Fruit fly (Drosophila melanogaster) whole organism, embryonic: ENCODE results near the gene Mics1.

ENCODE experiments used
- Adf1 ChIP-seq: fragments of 200-800 bp; sonication (Bioruptor generic); IDR thresholded peaks from 2 replicates; pipeline ENCODE4 v1.3.6; 2022; ENCODE audit warnings: missing biosample characterization, missing genetic modification characterization
- CG10366 ChIP-seq: fragments of 200-800 bp; sonication (Bioruptor generic); IDR thresholded peaks from 2 replicates; pipeline ENCODE4 v1.3.6; 2022; ENCODE audit warnings: missing biosample characterization, missing genetic modification characterization
- CG10654 ChIP-seq: fragments of 200-800 bp; sonication (Bioruptor generic); optimal IDR thresholded peaks from 2 replicates; lab custom pipeline; 2016; ENCODE audit warnings: missing biosample characterization, missing genetic modification characterization
- CG10959 ChIP-seq: fragments of 200-800 bp; sonication (Bioruptor generic); IDR thresholded peaks from 2 replicates; pipeline ENCODE4 v1.3.6; 2022; ENCODE audit warnings: missing biosample characterization, missing genetic modification characterization
- CG11504 ChIP-seq: fragments of 200-800 bp; sonication (Bioruptor generic); optimal IDR thresholded peaks from 3 replicates; lab custom pipeline; 2019; ENCODE audit warnings: missing biosample characterization, mild to moderate bottlenecking, missing genetic modification characterization, moderate library complexity
- CG1647 ChIP-seq: fragments of 200-800 bp; sonication (Bioruptor generic); optimal IDR thresholded peaks from 3 replicates; lab custom pipeline; 2016; ENCODE audit warnings: missing biosample characterization, missing genetic modification characterization
- CG17385 ChIP-seq: fragments of 200-800 bp; sonication (Bioruptor generic); optimal IDR thresholded peaks from 3 replicates; lab custom pipeline; 2018; ENCODE audit warnings: missing biosample characterization, mild to moderate bottlenecking, missing genetic modification characterization
- CG17802 ChIP-seq: fragments of 200-800 bp; sonication (Bioruptor generic); optimal IDR thresholded peaks from 2 replicates; lab custom pipeline; 2018; ENCODE audit warnings: missing biosample characterization, mild to moderate bottlenecking, missing genetic modification characterization, moderate library complexity
- CG2199 ChIP-seq: fragments of 200-800 bp; sonication (Bioruptor generic); IDR thresholded peaks from 3 replicates; pipeline ENCODE4 v1.3.6; 2022; ENCODE audit warnings: missing biosample characterization, missing genetic modification characterization
- CG2889 ChIP-seq: fragments of 200-800 bp; sonication (Bioruptor generic); IDR thresholded peaks from 3 replicates; pipeline ENCODE4 v1.3.6; 2022; ENCODE audit warnings: missing biosample characterization, missing genetic modification characterization
- CG30431 ChIP-seq: fragments of 200-800 bp; sonication (Bioruptor generic); optimal IDR thresholded peaks from 2 replicates; lab custom pipeline; 2017; ENCODE audit warnings: missing biosample characterization, missing genetic modification characterization
- CG31365 ChIP-seq: fragments of 200-800 bp; sonication (Bioruptor generic); optimal IDR thresholded peaks from 2 replicates; lab custom pipeline; 2018; ENCODE audit warnings: missing biosample characterization, mild to moderate bottlenecking, missing genetic modification characterization
- CG3838 ChIP-seq: fragments of 200-800 bp; sonication (Bioruptor generic); optimal IDR thresholded peaks from 3 replicates; lab custom pipeline; 2016; ENCODE audit warnings: missing biosample characterization, missing genetic modification characterization
- CG42726 ChIP-seq: fragments of 200-800 bp; sonication (Bioruptor generic); IDR thresholded peaks from 2 replicates; pipeline ENCODE4 v1.3.6; 2022; ENCODE audit warnings: missing biosample characterization, missing genetic modification characterization; ENCODE audit not compliant: partially characterized antibody
- CG4617 ChIP-seq: fragments of 200-800 bp; sonication (Bioruptor generic); optimal IDR thresholded peaks from 3 replicates; lab custom pipeline; 2016; ENCODE audit warnings: missing biosample characterization, missing genetic modification characterization, borderline replicate concordance
- CG6175 ChIP-seq: fragments of 200-800 bp; sonication (Bioruptor generic); IDR thresholded peaks from 3 replicates; pipeline ENCODE4 v1.3.6; 2022; ENCODE audit warnings: missing biosample characterization, missing genetic modification characterization
- CG6272 ChIP-seq: fragments of 200-800 bp; sonication (Bioruptor generic); IDR thresholded peaks from 2 replicates; pipeline ENCODE4 v1.3.6; 2022; ENCODE audit warnings: missing biosample characterization, missing genetic modification characterization
- CG7987 ChIP-seq: fragments of 200-800 bp; sonication (Bioruptor generic); optimal IDR thresholded peaks from 2 replicates; lab custom pipeline; 2018; ENCODE audit warnings: missing biosample characterization, mild to moderate bottlenecking, missing genetic modification characterization, moderate library complexity
- CG8281 ChIP-seq: fragments of 200-800 bp; sonication (Bioruptor generic); optimal IDR thresholded peaks from 2 replicates; lab custom pipeline; 2018; ENCODE audit warnings: missing biosample characterization, mild to moderate bottlenecking, missing genetic modification characterization, moderate library complexity
- CG8924 ChIP-seq: fragments of 200-800 bp; optimal IDR thresholded peaks from 3 replicates; lab custom pipeline; 2019; ENCODE audit warnings: missing biosample characterization, mild to moderate bottlenecking, missing genetic modification characterization, moderate library complexity
- CG9437 ChIP-seq: fragments of 200-800 bp; sonication (Bioruptor generic); optimal IDR thresholded peaks from 2 replicates; lab custom pipeline; 2018; ENCODE audit warnings: missing biosample characterization, mild to moderate bottlenecking, missing genetic modification characterization
- CG9609 ChIP-seq: fragments of 200-800 bp; sonication (Bioruptor generic); optimal IDR thresholded peaks from 3 replicates; lab custom pipeline; 2016; ENCODE audit warnings: missing biosample characterization, missing genetic modification characterization
- Chrac-16 ChIP-seq: fragments of 200-800 bp; sonication (Bioruptor generic); optimal IDR thresholded peaks from 3 replicates; lab custom pipeline; 2016; ENCODE audit warnings: missing biosample characterization, missing genetic modification characterization
- CrebB ChIP-seq: fragments of 200-800 bp; sonication (Bioruptor generic); optimal IDR thresholded peaks from 3 replicates; lab custom pipeline; 2018; ENCODE audit warnings: missing biosample characterization, mild to moderate bottlenecking, missing genetic modification characterization
- Doc2 ChIP-seq: fragments of 200-800 bp; sonication (Bioruptor generic); IDR thresholded peaks from 2 replicates; pipeline ENCODE4 v1.3.6; 2022; ENCODE audit warnings: missing biosample characterization, missing genetic modification characterization
- Elba2 ChIP-seq: fragments of 200-800 bp; sonication (Bioruptor generic); optimal IDR thresholded peaks from 3 replicates; lab custom pipeline; 2016; ENCODE audit warnings: missing biosample characterization, missing genetic modification characterization
- Gsc ChIP-seq: fragments of 200-800 bp; sonication (Bioruptor generic); IDR thresholded peaks from 2 replicates; pipeline ENCODE4 v1.3.6; 2022; ENCODE audit warnings: missing biosample characterization, missing genetic modification characterization
- Hey ChIP-seq: fragments of 200-800 bp; sonication (Bioruptor generic); optimal IDR thresholded peaks from 3 replicates; lab custom pipeline; 2018; ENCODE audit warnings: missing biosample characterization, mild to moderate bottlenecking, missing genetic modification characterization
- Lpt ChIP-seq: fragments of >200 bp; optimal IDR thresholded peaks from 2 replicates; lab custom pipeline; 2018; ENCODE audit warnings: missing biosample characterization, missing genetic modification characterization
- MTF-1 ChIP-seq: fragments of 200-800 bp; sonication (Bioruptor generic); optimal IDR thresholded peaks from 2 replicates; lab custom pipeline; 2018; ENCODE audit warnings: missing biosample characterization, mild to moderate bottlenecking, missing genetic modification characterization, borderline replicate concordance
- abd-A ChIP-seq: fragments of 200-800 bp; sonication (Bioruptor generic); optimal IDR thresholded peaks from 3 replicates; lab custom pipeline; 2019; ENCODE audit warnings: missing biosample characterization, mild to moderate bottlenecking, missing genetic modification characterization, moderate library complexity
- ap ChIP-seq: fragments of 200-800 bp; sonication (Bioruptor generic); IDR thresholded peaks from 2 replicates; pipeline ENCODE4 v1.3.6; 2022; ENCODE audit warnings: missing biosample characterization, missing genetic modification characterization
- crc ChIP-seq: fragments of 200-800 bp; sonication (Bioruptor generic); optimal IDR thresholded peaks from 2 replicates; lab custom pipeline; 2016; ENCODE audit warnings: missing biosample characterization, missing genetic modification characterization
- fd3F ChIP-seq: fragments of 200-800 bp; sonication (Bioruptor generic); optimal IDR thresholded peaks from 2 replicates; lab custom pipeline; 2018; ENCODE audit warnings: missing biosample characterization, mild to moderate bottlenecking, missing genetic modification characterization, moderate library complexity
- gsb ChIP-seq: fragments of 200-800 bp; sonication (Bioruptor generic); IDR thresholded peaks from 2 replicates; pipeline ENCODE4 v1.3.6; 2022; ENCODE audit warnings: missing biosample characterization, missing genetic modification characterization
- hth ChIP-seq: fragments of >200 bp; optimal IDR thresholded peaks from 2 replicates; lab custom pipeline; 2017; ENCODE audit warnings: inconsistent platforms
- jing ChIP-seq: fragments of 200-800 bp; sonication (Bioruptor generic); optimal IDR thresholded peaks from 2 replicates; lab custom pipeline; 2018; ENCODE audit warnings: missing biosample characterization, mild to moderate bottlenecking, missing genetic modification characterization
- lilli ChIP-seq: fragments of 200-800 bp; sonication (Bioruptor generic); optimal IDR thresholded peaks from 3 replicates; lab custom pipeline; 2016; ENCODE audit warnings: missing biosample characterization, missing genetic modification characterization
- nau ChIP-seq: fragments of 200-800 bp; sonication (Bioruptor generic); optimal IDR thresholded peaks from 3 replicates; lab custom pipeline; 2017; ENCODE audit warnings: missing biosample characterization, mild to moderate bottlenecking, missing genetic modification characterization, missing genetic modification reagents
- nmo ChIP-seq: fragments of 200-800 bp; sonication (Bioruptor generic); optimal IDR thresholded peaks from 2 replicates; lab custom pipeline; 2018; ENCODE audit warnings: missing biosample characterization, mild to moderate bottlenecking, missing genetic modification characterization, moderate library complexity
- nom ChIP-seq: fragments of 200-800 bp; sonication (Bioruptor generic); optimal IDR thresholded peaks from 2 replicates; lab custom pipeline; 2017; ENCODE audit warnings: missing biosample characterization, missing genetic modification characterization, mild to moderate bottlenecking, moderate library complexity, missing genetic modification reagents
- otp ChIP-seq: fragments of 200-800 bp; sonication (Bioruptor generic); IDR thresholded peaks from 3 replicates; pipeline ENCODE4, ENCODE4 v1.3.6; 2022; ENCODE audit warnings: missing biosample characterization, missing genetic modification characterization
- p53 ChIP-seq: fragments of 200-800 bp; sonication (Bioruptor generic); optimal IDR thresholded peaks from 2 replicates; lab custom pipeline; 2016; ENCODE audit warnings: missing biosample characterization, missing genetic modification characterization
- pfk ChIP-seq: fragments of 200-800 bp; sonication (Bioruptor generic); optimal IDR thresholded peaks from 2 replicates; lab custom pipeline; 2018; ENCODE audit warnings: missing biosample characterization, mild to moderate bottlenecking, missing genetic modification characterization, moderate library complexity
- pho ChIP-seq: fragments of 200-800 bp; sonication (Bioruptor generic); optimal IDR thresholded peaks from 2 replicates; lab custom pipeline; 2016; ENCODE audit warnings: missing biosample characterization, missing genetic modification characterization
- seq ChIP-seq: fragments of 200-800 bp; sonication (Bioruptor generic); IDR thresholded peaks from 2 replicates; pipeline ENCODE4 v1.3.6; 2022; ENCODE audit warnings: missing biosample characterization, missing genetic modification characterization
- sna ChIP-seq: fragments of 200-800 bp; sonication (Bioruptor generic); IDR thresholded peaks from 2 replicates; pipeline ENCODE4 v1.3.6; 2022; ENCODE audit warnings: missing biosample characterization, missing genetic modification characterization; ENCODE audit not compliant: partially characterized antibody
- sob ChIP-seq: fragments of 200-800 bp; sonication (Bioruptor generic); IDR thresholded peaks from 2 replicates; pipeline ENCODE4 v1.3.6; 2022; ENCODE audit warnings: missing biosample characterization, missing genetic modification characterization
- tio ChIP-seq: fragments of 200-800 bp; sonication (Bioruptor generic); optimal IDR thresholded peaks from 2 replicates; lab custom pipeline; 2017; ENCODE audit warnings: missing biosample characterization, missing genetic modification characterization, inconsistent platforms
- tna ChIP-seq: fragments of 200-800 bp; sonication (Bioruptor generic); IDR thresholded peaks from 2 replicates; pipeline ENCODE4 v1.3.6; 2022; ENCODE audit warnings: missing biosample characterization, missing genetic modification characterization; ENCODE audit not compliant: partially characterized antibody
- trh ChIP-seq: fragments of 200-800 bp; sonication (Bioruptor generic); optimal IDR thresholded peaks from 2 replicates; lab custom pipeline; 2016; ENCODE audit warnings: missing biosample characterization, missing genetic modification characterization
- tup ChIP-seq: fragments of 200-800 bp; sonication (Bioruptor generic); optimal IDR thresholded peaks from 2 replicates; lab custom pipeline; 2016; ENCODE audit warnings: missing biosample characterization, mild to moderate bottlenecking, missing genetic modification characterization, moderate library complexity

The Mics1 gene

dm6 chr3R:7500513-7500912, 1.7 kb downstream of the Mics1 start (continued):
- peak; percentile 18; the same call in 1 of the 2 replicates for TF ChIP-seq Adf1 (GFP tag; lab: Robert Waterston, UW)
- 0 out of 2 replicates have a peak, but pooled peaks have one; percentile 25 for TF ChIP-seq ap
- no peak for TF ChIP-seq Doc2 (GFP tag; lab: Robert Waterston, UW)
- TF ChIP-seq abd-A = no peak
- no peak for TF ChIP-seq CG42726 (GFP tag; lab: Robert Waterston, UW)
- TF ChIP-seq CG31365 (tag; lab: Kevin White, UChicago) = no peak
- no peak for TF ChIP-seq trh (GFP tag; lab: Kevin White, UChicago)
- no peak for TF ChIP-seq pfk (GFP tag; lab: Kevin White, UChicago)
- TF ChIP-seq CG6175 (GFP tag; lab: Robert Waterston, UW) = no peak
- TF ChIP-seq hth (lab: Kevin White, UChicago) = no peak
- TF ChIP-seq Hey (tag; lab: Kevin White, UChicago) = no peak
- no peak for TF ChIP-seq tio
- TF ChIP-seq CrebB (tag; lab: Kevin White, UChicago) = no peak
- 0 out of 3 replicates have a peak, but pooled peaks have one; percentile 44 for TF ChIP-seq CG2889 (GFP tag; lab: Robert Waterston, UW)
- no peak for TF ChIP-seq Chrac-16 (GFP tag; lab: Kevin White, UChicago)
- TF ChIP-seq CG3838 (GFP tag; lab: Kevin White, UChicago) = no peak
- TF ChIP-seq p53 = no peak
- no peak for TF ChIP-seq Elba2
- TF ChIP-seq nom (GFP tag; lab: Kevin White, UChicago) = no peak
- no peak for TF ChIP-seq CG9609 (GFP tag; lab: Kevin White, UChicago)
- TF ChIP-seq CG10654 = no peak
- TF ChIP-seq nau (GFP tag; lab: Kevin White, UChicago) = no peak
- TF ChIP-seq gsb = no peak
- TF ChIP-seq jing (GFP tag; lab: Kevin White, UChicago) = no peak
- TF ChIP-seq tup (GFP tag; lab: Kevin White, UChicago) = no peak
- TF ChIP-seq CG10959 (GFP tag; lab: Robert Waterston, UW) = no peak
- TF ChIP-seq CG2199 (GFP tag; lab: Robert Waterston, UW) = no peak
- no peak for TF ChIP-seq CG30431 (GFP tag; lab: Kevin White, UChicago)
- no peak for TF ChIP-seq CG1647 (GFP tag; lab: Kevin White, UChicago)
- TF ChIP-seq otp = no peak
- no peak for TF ChIP-seq seq (GFP tag; lab: Robert Waterston, UW)
- TF ChIP-seq Lpt = no peak
- TF ChIP-seq crc (GFP tag; lab: Kevin White, UChicago) = no peak
- no peak for TF ChIP-seq CG8924 (tag; lab: Kevin White, UChicago)
- peak; percentile 50 for TF ChIP-seq CG11504 (tag; lab: Kevin White, UChicago)
- TF ChIP-seq tna = no peak
- peak; percentile 59 for TF ChIP-seq lilli (GFP tag; lab: Kevin White, UChicago)
- TF ChIP-seq CG10366 (GFP tag; lab: Robert Waterston, UW) = peak; percentile 51
- TF ChIP-seq Gsc (GFP tag; lab: Robert Waterston, UW) = no peak
- no peak for TF ChIP-seq CG4617 (GFP tag; lab: Kevin White, UChicago)
- no peak for TF ChIP-seq MTF-1 (GFP tag; lab: Kevin White, UChicago)
- no peak for TF ChIP-seq sna (GFP tag; lab: Robert Waterston, UW)
- 0 out of 2 replicates have a peak, but pooled peaks have one; percentile 12 for TF ChIP-seq CG6272 (GFP tag; lab: Robert Waterston, UW)
- TF ChIP-seq CG17385 (GFP tag; lab: Kevin White, UChicago) = no peak
- TF ChIP-seq pho (GFP tag; lab: Kevin White, UChicago) = peak; percentile 2
- TF ChIP-seq nmo (GFP tag; lab: Kevin White, UChicago) = peak; percentile 16
- no peak for TF ChIP-seq CG7987
- no peak for TF ChIP-seq CG8281 (tag; lab: Kevin White, UChicago)
- TF ChIP-seq CG17802 (tag; lab: Kevin White, UChicago) = no peak
- peak; percentile 43; the same call in 1 of the 2 replicates for TF ChIP-seq sob
- TF ChIP-seq CG9437 (GFP tag; lab: Kevin White, UChicago) = no peak
- TF ChIP-seq fd3F (GFP tag; lab: Kevin White, UChicago) = peak; percentile 37
